Fruit fly (Drosophila melanogaster): Measurements from ENCODE around the gene Zasp66.

Gene Zasp66

DNA sequence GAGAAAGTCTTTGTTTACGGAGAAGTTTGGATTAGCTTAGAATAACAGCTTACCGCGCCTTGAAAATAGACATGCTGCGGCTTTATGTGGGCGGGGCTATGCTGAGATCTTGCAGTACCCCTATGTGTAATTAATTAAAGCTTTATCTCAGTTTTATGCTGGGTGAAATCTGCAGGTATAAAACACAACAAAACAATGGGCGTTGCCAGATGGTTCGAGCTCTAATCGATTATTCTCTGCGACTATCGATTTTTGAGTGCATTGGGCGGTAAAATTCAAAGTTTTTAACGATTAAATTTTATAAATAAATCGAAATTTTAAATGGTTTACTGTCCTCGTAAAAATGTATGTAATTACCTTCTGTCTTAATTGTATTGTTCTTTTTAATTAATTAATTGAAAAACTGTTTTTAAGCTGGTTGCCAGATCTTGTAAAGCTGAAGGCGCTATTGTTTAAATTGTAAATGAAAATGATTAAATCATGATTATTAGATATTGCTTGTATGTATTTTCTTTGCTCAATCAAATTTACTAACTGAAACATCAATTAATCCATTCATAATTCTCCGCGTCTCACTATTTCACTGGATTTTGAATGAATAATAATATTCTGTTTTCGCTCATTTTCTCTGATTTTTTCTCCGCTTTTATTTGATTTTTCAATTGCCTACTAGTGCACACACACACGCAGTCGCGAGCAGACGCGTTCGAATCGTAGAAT, at the start of gene Zasp66, which contains the start of gene GAPsec:
Zasp66 (plus strand) TSS at position 670 of the 720 bp plus-strand sequence.
GAPsec (minus strand) TSS at position 200 of the 720 bp plus-strand sequence.
- TF ChIP-seq CG12605 (GFP tag; IDR thresholded peaks at IDR 0.05) (no peak), CG13204 (GFP tag; optimal IDR thresholded peaks at IDR 0.05) (no peak), CG14655 (GFP tag; optimal IDR thresholded peaks at IDR 0.05) (no peak), CG32121 (GFP tag; IDR thresholded peaks at IDR 0.05) (no peak), rn (GFP tag; IDR thresholded peaks at IDR 0.05) (no peak), CG8159 (tag; optimal IDR thresholded peaks at IDR 0.05) (no peak), CG8301 (tag; optimal IDR thresholded peaks at IDR 0.05) (no peak), CG17806 (tag; optimal IDR thresholded peaks at IDR 0.05) (no peak), Pif1B (GFP tag; optimal IDR thresholded peaks at IDR 0.05) (no peak), D1 (tag; optimal IDR thresholded peaks at IDR 0.05) (no peak), CG9948 (tag; optimal IDR thresholded peaks at IDR 0.05) (no peak), CG10348 (GFP tag; IDR thresholded peaks at IDR 0.05) (no peak), Pif1A (GFP tag; optimal IDR thresholded peaks at IDR 0.05) (no peak), Snoo (tag; optimal IDR thresholded peaks at IDR 0.05) (no peak), EcR (GFP tag; optimal IDR thresholded peaks at IDR 0.05) (no peak), Ets98B (GFP tag; IDR thresholded peaks at IDR 0.05) (no peak)

DNA sequence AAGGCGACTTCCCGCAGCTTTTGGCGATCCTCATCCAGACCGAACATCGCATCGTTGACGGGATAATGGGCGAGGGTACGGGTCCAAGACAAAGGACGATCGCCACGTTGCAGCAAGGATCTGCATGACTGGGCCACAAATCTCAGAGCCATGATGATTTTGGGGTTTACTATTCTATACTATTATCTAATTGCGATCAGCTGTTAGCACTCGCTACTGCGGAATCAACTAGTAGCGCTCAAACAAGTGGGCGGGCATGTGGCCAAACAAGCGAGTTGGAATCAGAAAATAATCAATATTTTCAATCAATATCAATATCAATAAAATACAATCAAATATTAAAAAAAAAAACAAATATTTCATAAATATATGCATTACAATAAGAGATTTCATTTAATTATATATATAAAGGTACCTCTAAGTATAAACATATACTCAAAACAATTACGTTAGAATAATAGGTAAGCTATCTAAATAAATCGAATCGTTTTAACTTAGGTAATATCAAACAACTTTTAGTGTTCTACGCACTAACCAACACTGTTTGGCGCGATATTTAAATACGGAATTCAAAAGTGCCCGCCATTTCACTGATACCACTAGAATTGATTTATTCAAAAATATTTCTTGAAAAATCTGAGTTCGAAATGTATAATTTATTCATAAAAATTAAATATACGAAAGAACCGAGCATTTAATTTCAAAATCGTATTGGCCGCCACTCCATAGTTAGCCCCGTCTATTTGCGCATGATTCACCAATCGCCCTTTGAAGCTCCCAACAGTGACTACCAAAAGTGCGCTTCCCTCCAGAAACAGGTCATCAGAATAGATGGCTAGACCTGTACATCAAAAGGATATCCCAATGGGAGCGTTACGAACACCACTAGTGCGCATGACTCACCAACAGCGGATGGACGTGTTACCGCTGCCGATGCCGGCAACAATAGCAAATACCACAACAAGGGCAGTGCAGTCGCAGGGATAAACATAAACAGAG, 48.0 kb upstream of the Zasp66 start, which contains the start of the genes CG6638 and CG43078:
CG6638 (minus strand) TSS at position 235 of the 999 bp plus-strand sequence.
CG43078 (plus strand) TSS at position 965 of the 999 bp plus-strand sequence.
- 0 out of 3 replicates have a peak, but pooled peaks have one; percentile 8 for TF ChIP-seq fd96Ca (GFP tag; IDR thresholded peaks at IDR 0.05)
- TF ChIP-seq Pif1B (GFP tag; optimal IDR thresholded peaks at IDR 0.05) = no peak
- no peak for TF ChIP-seq gl (tag; optimal IDR thresholded peaks at IDR 0.05)

DNA sequence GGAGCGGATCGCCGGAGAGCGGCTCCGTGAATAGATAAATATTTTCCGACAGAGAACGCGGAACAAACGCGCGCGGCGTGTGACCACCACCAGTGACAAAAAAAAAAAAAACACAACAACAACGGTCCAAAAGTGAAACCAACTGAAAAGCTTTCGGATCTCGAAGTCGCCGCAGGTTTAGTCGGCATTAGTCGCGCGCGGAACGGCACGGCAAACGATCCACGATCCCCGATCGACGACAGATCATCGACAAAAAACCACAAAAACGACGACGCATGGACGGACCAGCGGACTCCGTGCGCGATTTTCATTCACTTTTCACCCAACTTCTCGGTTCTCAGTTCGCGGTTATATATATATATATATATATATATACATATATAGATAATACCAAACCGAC, 45.7 kb upstream of the Zasp66 start:
- TF ChIP-seq CG9948 (tag; optimal IDR thresholded peaks at IDR 0.05) (no peak), CG10348 (GFP tag; IDR thresholded peaks at IDR 0.05) (no peak), CG4496 (GFP tag; IDR thresholded peaks at IDR 0.05) (peak; percentile 36; the same call in 1 of the 3 replicates), CG34367 (tag; optimal IDR thresholded peaks at IDR 0.05) (no peak), fd96Ca (GFP tag; IDR thresholded peaks at IDR 0.05) (no peak), CG8301 (tag; optimal IDR thresholded peaks at IDR 0.05) (no peak), Ets98B (GFP tag; IDR thresholded peaks at IDR 0.05) (0 out of 2 replicates have a peak, but pooled peaks have one; percentile 27), Snoo (tag; optimal IDR thresholded peaks at IDR 0.05) (no peak), rn (GFP tag; IDR thresholded peaks at IDR 0.05) (no peak), CG32121 (GFP tag; IDR thresholded peaks at IDR 0.05) (no peak), D1 (tag; optimal IDR thresholded peaks at IDR 0.05) (no peak), gl (tag; optimal IDR thresholded peaks at IDR 0.05) (no peak), CG17806 (tag; optimal IDR thresholded peaks at IDR 0.05) (no peak), Pif1A (GFP tag; optimal IDR thresholded peaks at IDR 0.05) (no peak)

DNA sequence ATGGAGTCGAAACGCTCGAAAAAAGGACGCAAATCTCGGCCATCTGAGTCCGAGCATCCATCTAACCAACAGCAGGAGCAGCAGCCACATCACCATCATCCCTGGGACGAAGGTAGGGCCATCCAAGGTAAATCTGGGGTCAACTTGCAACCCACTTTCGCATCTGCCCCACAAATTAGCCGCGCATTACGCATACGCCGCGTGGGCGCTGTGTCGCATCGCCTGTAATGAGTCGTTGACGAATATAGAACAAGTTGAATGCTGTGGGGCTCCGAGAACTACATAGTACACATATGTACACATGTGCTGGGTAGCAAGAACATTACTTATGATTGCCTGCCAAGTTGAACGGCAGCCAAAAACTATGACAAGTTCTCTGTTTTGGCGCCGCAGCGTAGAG, 44.7 kb upstream of the Zasp66 start:
- TF ChIP-seq CG4496 (GFP tag; IDR thresholded peaks at IDR 0.05) = no peak
- TF ChIP-seq EcR (GFP tag; optimal IDR thresholded peaks at IDR 0.05) = no peak
- TF ChIP-seq CG13204 (GFP tag; optimal IDR thresholded peaks at IDR 0.05) = no peak
- TF ChIP-seq Pif1B (GFP tag; optimal IDR thresholded peaks at IDR 0.05) = no peak
- TF ChIP-seq CG9948 (tag; optimal IDR thresholded peaks at IDR 0.05) = no peak
- no peak for TF ChIP-seq CG10348 (GFP tag; IDR thresholded peaks at IDR 0.05)
- TF ChIP-seq D1 (tag; optimal IDR thresholded peaks at IDR 0.05) = no peak
- no peak for TF ChIP-seq CG34367 (tag; optimal IDR thresholded peaks at IDR 0.05)
- TF ChIP-seq fd96Ca (GFP tag; IDR thresholded peaks at IDR 0.05) = no peak
- no peak for TF ChIP-seq CG17806 (tag; optimal IDR thresholded peaks at IDR 0.05)
- TF ChIP-seq Pif1A (GFP tag; optimal IDR thresholded peaks at IDR 0.05) = no peak
- TF ChIP-seq gl (tag; optimal IDR thresholded peaks at IDR 0.05) = no peak
- no peak for TF ChIP-seq CG14655 (GFP tag; optimal IDR thresholded peaks at IDR 0.05)
- TF ChIP-seq CG12605 (GFP tag; IDR thresholded peaks at IDR 0.05) = no peak
- TF ChIP-seq CG8159 (tag; optimal IDR thresholded peaks at IDR 0.05) = no peak
- TF ChIP-seq CG8301 (tag; optimal IDR thresholded peaks at IDR 0.05) = no peak
- no peak for TF ChIP-seq CG32121 (GFP tag; IDR thresholded peaks at IDR 0.05)
- no peak for TF ChIP-seq Snoo (tag; optimal IDR thresholded peaks at IDR 0.05)
- TF ChIP-seq Ets98B (GFP tag; IDR thresholded peaks at IDR 0.05) = no peak
- TF ChIP-seq rn (GFP tag; IDR thresholded peaks at IDR 0.05) = no peak

DNA sequence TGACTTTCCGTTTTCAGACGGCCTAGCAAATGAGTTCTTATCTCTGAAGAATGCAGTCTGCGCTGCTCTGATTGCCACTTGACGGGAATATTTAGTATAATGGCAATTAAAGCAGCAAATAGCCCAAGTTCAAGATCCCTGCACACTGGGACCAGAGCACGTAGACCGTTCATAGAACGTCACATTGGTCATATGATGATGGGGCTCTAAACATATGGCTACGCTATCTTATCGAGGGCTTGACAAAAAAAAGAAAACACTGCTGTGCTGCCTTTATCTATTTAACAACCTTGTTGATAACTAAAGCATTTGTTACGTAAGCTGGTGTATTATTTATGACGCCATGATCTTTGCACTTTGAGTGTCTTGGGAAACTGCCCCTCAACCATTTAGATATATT, 43.4 kb upstream of the Zasp66 start:
- TF ChIP-seq CG13204 (GFP tag; optimal IDR thresholded peaks at IDR 0.05) (no peak), D1 (tag; optimal IDR thresholded peaks at IDR 0.05) (no peak), CG12605 (GFP tag; IDR thresholded peaks at IDR 0.05) (no peak), CG9948 (tag; optimal IDR thresholded peaks at IDR 0.05) (no peak), CG10348 (GFP tag; IDR thresholded peaks at IDR 0.05) (no peak), gl (tag; optimal IDR thresholded peaks at IDR 0.05) (no peak), CG14655 (GFP tag; optimal IDR thresholded peaks at IDR 0.05) (no peak)

All from whole organism, pupa.